Worm (Caenorhabditis elegans) whole organism, mixed stage, embryonic: ENCODE data around the gene idi-1.

ENCODE experiments used
- lin-32 ChIP-seq: fragments of 200-800 bp; sonication (Bioruptor generic); optimal IDR thresholded peaks from 2 replicates; lab custom pipeline; 2018; ENCODE audit warnings: mild to moderate bottlenecking, missing genetic modification characterization, missing compliant biosample characterization
- mab-5 ChIP-seq: fragments of 150-350 bp; optimal IDR thresholded peaks from 2 replicates; lab custom pipeline; 2014; ENCODE audit warnings: missing biosample characterization, missing genetic modification characterization
- tbx-8 ChIP-seq: fragments of 200-800 bp; sonication (Bioruptor generic); optimal IDR thresholded peaks from 2 replicates; lab custom pipeline; 2018; ENCODE audit warnings: mild to moderate bottlenecking, missing genetic modification characterization, moderate library complexity, missing compliant biosample characterization

- no peak for TF ChIP-seq tbx-8 (GFP tag; lab: Kevin White, UChicago)
- TF ChIP-seq mab-5, result no peak
- TF ChIP-seq lin-32, result no peak
These were observed 25.6 kb downstream of the idi-1 start for ce11 chrIII:8117155-8117554.
